Fruit fly (Drosophila melanogaster): Measurements from ENCODE around the gene CG31668.

CG31668 gene

DNA sequence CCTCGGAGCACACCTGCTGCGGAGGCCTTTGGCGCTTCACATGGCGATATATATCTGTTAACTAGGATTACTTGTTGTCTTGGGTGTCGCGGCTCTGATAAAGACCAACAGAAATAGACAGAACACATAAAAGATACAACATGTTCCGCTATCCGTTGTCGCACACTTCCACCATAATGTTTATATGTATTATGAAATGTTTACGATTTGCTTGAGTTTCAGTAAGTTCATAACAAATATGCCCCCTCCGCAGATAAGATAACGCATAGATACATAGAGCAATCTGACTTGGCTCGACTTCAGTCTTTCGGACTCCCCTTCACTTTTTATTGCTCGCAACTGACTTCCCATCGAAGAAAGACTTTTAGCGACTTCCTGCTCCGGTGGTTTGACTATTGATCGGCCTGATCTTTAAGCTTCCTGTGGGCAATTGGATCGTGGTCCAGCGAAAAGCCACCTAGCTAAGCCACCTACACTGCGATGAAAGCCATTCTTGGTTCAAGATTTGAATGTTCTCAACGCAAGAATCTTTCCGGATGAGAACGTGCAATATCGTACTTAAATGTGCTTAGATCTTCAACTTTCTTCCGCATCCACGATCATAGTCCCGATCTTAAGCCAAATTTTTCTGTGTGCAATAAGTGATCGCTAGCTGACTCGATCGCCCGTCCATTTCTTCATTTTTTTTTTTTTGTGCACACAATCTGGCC is 37.6 kb downstream of the CG31668 start:
- no peak for TF ChIP-seq CG10431 (GFP tag; optimal IDR thresholded peaks at IDR 0.05)
- no peak for TF ChIP-seq Antp (GFP tag; optimal IDR thresholded peaks at IDR 0.05)
- TF ChIP-seq Dad (GFP tag; optimal IDR thresholded peaks at IDR 0.05): no peak
- no peak for TF ChIP-seq psq (GFP tag; optimal IDR thresholded peaks at IDR 0.05)
- TF ChIP-seq E2f1 (GFP tag; IDR thresholded peaks at IDR 0.05): no peak
- peak; percentile 74 for TF ChIP-seq CG17568 (GFP tag; optimal IDR thresholded peaks at IDR 0.05)
- TF ChIP-seq Hand (GFP tag; optimal IDR thresholded peaks at IDR 0.05): no peak
- peak; percentile 28 for TF ChIP-seq CG15696 (tag; optimal IDR thresholded peaks at IDR 0.05)
- peak; percentile 4 for TF ChIP-seq CG18262 (tag; optimal IDR thresholded peaks at IDR 0.05)
- peak; percentile 7; the same call in 1 of the 2 replicates for TF ChIP-seq onecut (GFP tag; IDR thresholded peaks at IDR 0.05)
- peak; percentile 17 for TF ChIP-seq CG1529 (GFP tag; optimal IDR thresholded peaks at IDR 0.05)
- TF ChIP-seq CG2678 (tag; optimal IDR thresholded peaks at IDR 0.05): peak; percentile 67
- peak; percentile 7 for TF ChIP-seq CG11504 (tag; optimal IDR thresholded peaks at IDR 0.05)
- peak; percentile 33 for TF ChIP-seq CG4328 (GFP tag; optimal IDR thresholded peaks at IDR 0.05)
- TF ChIP-seq klu (GFP tag; IDR thresholded peaks at IDR 0.05): no peak
- peak; percentile 52 for TF ChIP-seq CG12769 (tag; optimal IDR thresholded peaks at IDR 0.05)
- peak; percentile 67 for TF ChIP-seq exex (tag; optimal IDR thresholded peaks at IDR 0.05)
- no peak for TF ChIP-seq CG3163 (GFP tag; optimal IDR thresholded peaks at IDR 0.05)
- no peak for TF ChIP-seq unc-4 (GFP tag; IDR thresholded peaks at IDR 0.05; ENCODE audit: partially characterized antibody)
- no peak for TF ChIP-seq CG8290 (GFP tag; optimal IDR thresholded peaks at IDR 0.05)
- peak in 1 of 2 experiments; percentile 57 for TF ChIP-seq CG8290 (tag; optimal IDR thresholded peaks at IDR 0.05)
- no peak; the same call in 1 of the 2 replicates for TF ChIP-seq stc (GFP tag; IDR thresholded peaks at IDR 0.05)
- TF ChIP-seq Nf-YC (tag; optimal IDR thresholded peaks at IDR 0.05): no peak
- TF ChIP-seq CG17912 (GFP tag; optimal IDR thresholded peaks at IDR 0.05): peak; percentile 49
- TF ChIP-seq CG13296 (GFP tag; optimal IDR thresholded peaks at IDR 0.05): peak; percentile 67
- TF ChIP-seq Tbp (GFP tag; optimal IDR thresholded peaks at IDR 0.05): no peak
- TF ChIP-seq CG5953 (GFP tag; IDR thresholded peaks at IDR 0.05): no peak
- TF ChIP-seq MBD-R2 (GFP tag; IDR thresholded peaks at IDR 0.05): no peak
- TF ChIP-seq CG3407 (GFP tag; optimal IDR thresholded peaks at IDR 0.05): peak; percentile 20
- TF ChIP-seq ewg (GFP tag; optimal IDR thresholded peaks at IDR 0.05): no peak
- TF ChIP-seq ato (GFP tag; IDR thresholded peaks at IDR 0.05; ENCODE audit: partially characterized antibody): no peak
- no peak for TF ChIP-seq hbn (GFP tag; IDR thresholded peaks at IDR 0.05; ENCODE audit: partially characterized antibody)
- TF ChIP-seq MTF-1 (GFP tag; optimal IDR thresholded peaks at IDR 0.05; ENCODE audit: borderline replicate concordance): peak; percentile 45
- TF ChIP-seq shn (GFP tag; optimal IDR thresholded peaks at IDR 0.05): no peak
- no peak for TF ChIP-seq trh (GFP tag; optimal IDR thresholded peaks at IDR 0.05)
- TF ChIP-seq zen2 (GFP tag; IDR thresholded peaks at IDR 0.05; ENCODE audit: partially characterized antibody): 0 out of 3 replicates have a peak, but pooled peaks have one; percentile 28
- TF ChIP-seq ttk (GFP tag; IDR thresholded peaks at IDR 0.05): no peak
- TF ChIP-seq CG6254 (GFP tag; optimal IDR thresholded peaks at IDR 0.05): peak; percentile 49
- TF ChIP-seq CG8944 (GFP tag; optimal IDR thresholded peaks at IDR 0.05): no peak
- TF ChIP-seq CG7556 (GFP tag; optimal IDR thresholded peaks at IDR 0.05): no peak
- TF ChIP-seq CG4617 (GFP tag; optimal IDR thresholded peaks at IDR 0.05; ENCODE audit: borderline replicate concordance): no peak
- TF ChIP-seq CG14050 (GFP tag; IDR thresholded peaks at IDR 0.05): no peak
- peak; percentile 48 for TF ChIP-seq kah (GFP tag; optimal IDR thresholded peaks at IDR 0.05)
- TF ChIP-seq CG6813 (GFP tag; optimal IDR thresholded peaks at IDR 0.05): peak; percentile 70
- TF ChIP-seq gcm (GFP tag; optimal IDR thresholded peaks at IDR 0.05): peak; percentile 45
- TF ChIP-seq schlank (tag; optimal IDR thresholded peaks at IDR 0.05): peak; percentile 68
- no peak for TF ChIP-seq CkIIα-i1 (GFP tag; IDR thresholded peaks at IDR 0.05)
- no peak for TF ChIP-seq tio (GFP tag; optimal IDR thresholded peaks at IDR 0.05)
- no peak for TF ChIP-seq al (GFP tag; IDR thresholded peaks at IDR 0.05)
